Worm (Caenorhabditis elegans): Measurements from ENCODE around the gene Y51A2D.1.

- TF ChIP-seq tab-1 (GFP tag; IDR thresholded peaks at IDR 0.05) (no peak), klf-2 (GFP tag; conservative IDR thresholded peaks at IDR 0.05) (no peak), ztf-29 (GFP tag; IDR thresholded peaks at IDR 0.05) (no peak), ref-1 (GFP tag; conservative IDR thresholded peaks at IDR 0.05) (no peak), T22C8.4 (GFP tag; IDR thresholded peaks at IDR 0.05) (no peak), med-1 (GFP tag; optimal IDR thresholded peaks at IDR 0.05; ENCODE audit: insufficient read depth) (no peak)
Observed at ce11 chrV:18474223-18474622, 34.4 kb upstream of the Y51A2D.1 start, which contains the start of gene srh-181.
